Worm (Caenorhabditis elegans) whole organism, young adult: Measurements from ENCODE around the gene K01G5.10.

Source experiments
- C17E4.6 ChIP-seq: fragments of 200-800 bp; sonication (Bioruptor generic); IDR thresholded peaks from 2 replicates; pipeline ENCODE4 v1.3.6; 2022; ENCODE audit warnings: missing genetic modification reagents, missing genetic modification characterization, missing compliant biosample characterization
- F23B12.7 ChIP-seq: sonication (generic microtip); optimal IDR thresholded peaks from 2 replicates; lab custom pipeline; 2017; ENCODE audit warnings: missing genetic modification characterization, mild to moderate bottlenecking, missing compliant biosample characterization, antibody characterized with exemption, moderate library complexity; ENCODE audit not compliant: insufficient read depth
- F39B2.1 ChIP-seq: fragments of 200-800 bp; sonication (Bioruptor generic); IDR thresholded peaks from 2 replicates; pipeline ENCODE4 v1.3.6; 2022; ENCODE audit warnings: missing genetic modification reagents, missing genetic modification characterization, missing compliant biosample characterization
- K11D2.4 ChIP-seq: fragments of 200-800 bp; sonication (Bioruptor generic); IDR thresholded peaks from 2 replicates; pipeline ENCODE4 v1.3.6; 2022; ENCODE audit warnings: missing genetic modification reagents, missing genetic modification characterization, missing compliant biosample characterization
- T07F8.4 ChIP-seq: sonication (generic microtip); optimal IDR thresholded peaks from 2 replicates; lab custom pipeline; 2016; ENCODE audit warnings: mild to moderate bottlenecking, missing genetic modification characterization, moderate library complexity, missing compliant biosample characterization
- Y53F4B.3 ChIP-seq: fragments of 200-800 bp; sonication (Bioruptor generic); IDR thresholded peaks from 2 replicates; pipeline ENCODE4 v1.3.6; 2022; ENCODE audit warnings: missing genetic modification reagents, missing genetic modification characterization, missing compliant biosample characterization
- Y79H2A.3 ChIP-seq: fragments of 200-800 bp; sonication (Bioruptor generic); conservative IDR thresholded peaks from 2 replicates; pipeline ENCODE4 v1.3.6; 2022; ENCODE audit warnings: missing genetic modification reagents, missing genetic modification characterization, missing compliant biosample characterization
- ZK185.1 ChIP-seq: sonication (generic microtip); optimal IDR thresholded peaks from 2 replicates; lab custom pipeline; 2016; ENCODE audit warnings: mild to moderate bottlenecking, missing genetic modification characterization, missing compliant biosample characterization; ENCODE audit not compliant: poor library complexity, severe bottlenecking
- aptf-3 ChIP-seq: fragments of 200-800 bp; sonication (Bioruptor generic); IDR thresholded peaks from 2 replicates; pipeline ENCODE4 v1.3.6; 2022; ENCODE audit warnings: missing genetic modification characterization, missing compliant biosample characterization
- cebp-1 ChIP-seq, 2 experiments: fragments of 200-800 bp in 1 of 2; sonication (Bioruptor generic) in 1 of 2; sonication (generic microtip) in 1 of 2; IDR thresholded peaks in 1 of 2; optimal IDR thresholded peaks in 1 of 2; 2 replicates each; pipeline versions ENCODE4 v1.3.6 to Lab custom; 2017 to 2022; ENCODE audit warnings: missing compliant biosample characterization in 2 of 2, missing genetic modification characterization in 2 of 2, mild to moderate bottlenecking in 1 of 2, missing genetic modification reagents in 1 of 2, moderate library complexity in 1 of 2
- cebp-2 ChIP-seq: fragments of 200-800 bp; sonication (Bioruptor generic); IDR thresholded peaks from 2 replicates; pipeline ENCODE4 v1.3.6; 2022; ENCODE audit warnings: missing genetic modification characterization, missing compliant biosample characterization
- ceh-100 ChIP-seq: fragments of 200-800 bp; sonication (Bioruptor generic); IDR thresholded peaks from 2 replicates; pipeline ENCODE4 v1.3.6; 2022; ENCODE audit warnings: missing genetic modification reagents, missing genetic modification characterization, missing compliant biosample characterization
- ceh-79 ChIP-seq: sonication (generic microtip); optimal IDR thresholded peaks from 2 replicates; lab custom pipeline; 2017; ENCODE audit warnings: mild to moderate bottlenecking, missing genetic modification characterization, missing compliant biosample characterization
- ceh-91 ChIP-seq: fragments of 200-800 bp; sonication (Bioruptor generic); IDR thresholded peaks from 2 replicates; pipeline ENCODE4 v1.3.6; 2022; ENCODE audit warnings: missing genetic modification reagents, missing genetic modification characterization, missing compliant biosample characterization
- dox-1 ChIP-seq: fragments of 200-800 bp; sonication (Bioruptor generic); IDR thresholded peaks from 2 replicates; pipeline ENCODE4 v1.3.6; 2022; ENCODE audit warnings: missing genetic modification reagents, missing genetic modification characterization, missing compliant biosample characterization
- egl-18 ChIP-seq: fragments of 200-800 bp; sonication (Bioruptor generic); IDR thresholded peaks from 2 replicates; pipeline ENCODE4 v1.3.6; 2022; ENCODE audit warnings: missing genetic modification reagents, missing genetic modification characterization, missing compliant biosample characterization
- egl-44 ChIP-seq: fragments of 200-800 bp; sonication (Bioruptor generic); IDR thresholded peaks from 2 replicates; pipeline ENCODE4 v1.3.6; 2022; ENCODE audit warnings: missing genetic modification reagents, missing genetic modification characterization, missing compliant biosample characterization
- egrh-3 ChIP-seq: fragments of 200-800 bp; sonication (Bioruptor generic); IDR thresholded peaks from 2 replicates; pipeline ENCODE4 v1.3.6; 2022; ENCODE audit warnings: missing genetic modification reagents, missing genetic modification characterization, missing compliant biosample characterization
- ekl-4 ChIP-seq: fragments of 200-800 bp; sonication (Bioruptor generic); IDR thresholded peaks from 2 replicates; pipeline ENCODE4 v1.3.6; 2022; ENCODE audit warnings: missing genetic modification reagents, missing genetic modification characterization, missing compliant biosample characterization
- fkh-3 ChIP-seq: sonication (generic microtip); optimal IDR thresholded peaks from 2 replicates; lab custom pipeline; 2016; ENCODE audit warnings: mild to moderate bottlenecking, missing genetic modification characterization, missing compliant biosample characterization
- gei-17 ChIP-seq: fragments of 200-800 bp; sonication (Bioruptor generic); optimal IDR thresholded peaks from 2 replicates; lab custom pipeline; 2018; ENCODE audit warnings: mild to moderate bottlenecking, missing genetic modification characterization, missing compliant biosample characterization
- hsf-1 ChIP-seq: fragments of 200-800 bp; sonication (Bioruptor generic); IDR thresholded peaks from 2 replicates; pipeline ENCODE4 v1.3.6; 2022; ENCODE audit warnings: missing genetic modification reagents, missing genetic modification characterization, missing compliant biosample characterization
- let-526 ChIP-seq: fragments of 200-800 bp; sonication (Bioruptor generic); IDR thresholded peaks from 2 replicates; pipeline ENCODE4 v1.3.6; 2022; ENCODE audit warnings: missing genetic modification reagents, missing genetic modification characterization, missing compliant biosample characterization
- lin-26 ChIP-seq: fragments of 200-800 bp; sonication (Bioruptor generic); IDR thresholded peaks from 2 replicates; pipeline ENCODE4 v1.3.6; 2022; ENCODE audit warnings: missing genetic modification reagents, missing genetic modification characterization, missing compliant biosample characterization
- lir-1 ChIP-seq: fragments of 200-800 bp; sonication (Bioruptor generic); conservative IDR thresholded peaks from 2 replicates; pipeline ENCODE4 v1.3.6; 2022; ENCODE audit warnings: missing genetic modification reagents, missing genetic modification characterization, missing compliant biosample characterization
- lsy-27 ChIP-seq: sonication (generic microtip); optimal IDR thresholded peaks from 2 replicates; lab custom pipeline; 2017; ENCODE audit warnings: missing genetic modification characterization, mild to moderate bottlenecking, missing compliant biosample characterization, antibody characterized with exemption, missing genotype, borderline replicate concordance; ENCODE audit not compliant: insufficient read depth
- madf-3 ChIP-seq: fragments of 200-800 bp; sonication (Bioruptor generic); IDR thresholded peaks from 2 replicates; pipeline ENCODE4 v1.3.6; 2022; ENCODE audit warnings: missing genetic modification reagents, missing genetic modification characterization, missing compliant biosample characterization
- madf-6 ChIP-seq: fragments of 200-800 bp; sonication (Bioruptor generic); IDR thresholded peaks from 2 replicates; pipeline ENCODE4 v1.3.6; 2022; ENCODE audit warnings: missing genetic modification reagents, missing genetic modification characterization, missing compliant biosample characterization
- mcd-1 ChIP-seq: fragments of 200-800 bp; sonication (Bioruptor generic); IDR thresholded peaks from 2 replicates; pipeline ENCODE4 v1.3.6; 2022; ENCODE audit warnings: missing genetic modification reagents, missing genetic modification characterization, missing compliant biosample characterization
- mes-4 ChIP-seq: sonication (generic microtip); optimal IDR thresholded peaks from 2 replicates; lab custom pipeline; 2016; ENCODE audit warnings: missing genotype, missing genetic modification characterization, missing compliant biosample characterization
- nfya-1 ChIP-seq: sonication (generic microtip); optimal IDR thresholded peaks from 2 replicates; lab custom pipeline; 2017; ENCODE audit warnings: antibody characterized with exemption, missing compliant biosample characterization, missing genetic modification characterization, borderline replicate concordance; ENCODE audit not compliant: insufficient read depth
- nfyb-1 ChIP-seq: fragments of 200-800 bp; sonication (Bioruptor generic); IDR thresholded peaks from 2 replicates; pipeline ENCODE4 v1.3.6; 2022; ENCODE audit warnings: missing genetic modification reagents, missing genetic modification characterization, missing compliant biosample characterization
- nhr-120 ChIP-seq: fragments of 200-800 bp; sonication (Bioruptor generic); IDR thresholded peaks from 2 replicates; pipeline ENCODE4 v1.3.6; 2022; ENCODE audit warnings: missing genetic modification characterization, missing compliant biosample characterization
- nhr-179 ChIP-seq: sonication (generic microtip); optimal IDR thresholded peaks from 2 replicates; lab custom pipeline; 2016; ENCODE audit warnings: mild to moderate bottlenecking, missing genetic modification characterization, missing compliant biosample characterization
- nhr-27 ChIP-seq: fragments of 200-800 bp; sonication (Bioruptor generic); optimal IDR thresholded peaks from 2 replicates; lab custom pipeline; 2018; ENCODE audit warnings: mild to moderate bottlenecking, missing genetic modification characterization, moderate library complexity, missing compliant biosample characterization
- nhr-90 ChIP-seq: sonication (generic microtip); optimal IDR thresholded peaks from 2 replicates; lab custom pipeline; 2016; ENCODE audit warnings: missing genotype, mild to moderate bottlenecking, missing genetic modification characterization, missing compliant biosample characterization
- rcor-1 ChIP-seq: fragments of 200-800 bp; sonication (Bioruptor generic); IDR thresholded peaks from 2 replicates; pipeline ENCODE4 v1.3.6; 2022; ENCODE audit warnings: missing genetic modification reagents, missing genetic modification characterization, missing compliant biosample characterization
- repo-1 ChIP-seq: sonication (generic microtip); optimal IDR thresholded peaks from 2 replicates; lab custom pipeline; 2017; ENCODE audit warnings: mild to moderate bottlenecking, missing genetic modification characterization, missing compliant biosample characterization
- sea-2 ChIP-seq: fragments of 200-800 bp; sonication (Bioruptor generic); IDR thresholded peaks from 2 replicates; pipeline ENCODE4 v1.3.6; 2022; ENCODE audit warnings: missing genetic modification characterization, missing compliant biosample characterization
- snpc-1.1 ChIP-seq: sonication (generic microtip); optimal IDR thresholded peaks from 2 replicates; lab custom pipeline; 2017; ENCODE audit warnings: missing genetic modification characterization, mild to moderate bottlenecking, missing compliant biosample characterization, antibody characterized with exemption, moderate library complexity, missing genotype, missing genetic modification reagents; ENCODE audit not compliant: insufficient read depth
- sptf-2 ChIP-seq: fragments of 200-800 bp; sonication (Bioruptor generic); optimal IDR thresholded peaks from 2 replicates; lab custom pipeline; 2018; ENCODE audit warnings: mild to moderate bottlenecking, missing genetic modification characterization, missing compliant biosample characterization
- unc-130 ChIP-seq: sonication (generic microtip); optimal IDR thresholded peaks from 2 replicates; lab custom pipeline; 2016; ENCODE audit warnings: missing genetic modification reagents, missing genetic modification characterization, missing compliant biosample characterization
- xnd-1 ChIP-seq: sonication (generic microtip); optimal IDR thresholded peaks from 2 replicates; lab custom pipeline; 2016; ENCODE audit warnings: missing genotype, missing genetic modification reagents, missing genetic modification characterization, missing compliant biosample characterization
- zim-3 ChIP-seq: sonication (generic microtip); optimal IDR thresholded peaks from 2 replicates; lab custom pipeline; 2017; ENCODE audit warnings: mild to moderate bottlenecking, missing genetic modification characterization, moderate library complexity, missing compliant biosample characterization
- ztf-25 ChIP-seq: fragments of 200-800 bp; sonication (Bioruptor generic); IDR thresholded peaks from 2 replicates; pipeline ENCODE4 v1.3.6; 2022; ENCODE audit warnings: missing genetic modification reagents, missing genetic modification characterization, missing compliant biosample characterization
- ztf-26 ChIP-seq: sonication (generic microtip); optimal IDR thresholded peaks from 2 replicates; lab custom pipeline; 2017; ENCODE audit warnings: missing genetic modification characterization, missing compliant biosample characterization

The K01G5.10 gene

DNA sequence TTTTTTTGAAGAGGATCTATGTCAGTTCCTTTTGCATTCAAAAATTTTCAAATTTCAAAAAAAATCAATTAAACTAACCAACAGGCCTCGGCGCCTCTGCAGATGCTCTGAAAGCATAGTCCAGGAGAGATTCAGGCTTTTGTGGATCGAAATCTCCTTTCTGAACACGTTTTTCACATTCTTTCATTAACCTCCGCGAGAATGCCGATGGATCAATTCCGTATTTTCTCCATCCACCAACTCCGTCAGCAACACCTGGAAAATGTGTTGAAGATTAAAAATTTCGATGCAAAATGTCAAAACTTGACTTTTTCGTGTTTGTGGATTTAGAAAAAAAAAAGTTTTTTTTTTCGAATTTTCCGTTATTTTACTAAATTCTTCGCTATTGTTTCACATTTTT, 43.8 kb downstream of the K01G5.10 start:
- no peak for TF ChIP-seq Y53F4B.3 (GFP tag; lab: Robert Waterston, UW)
- 0 out of 2 replicates have a peak, but pooled peaks have one; percentile 51 for TF ChIP-seq ekl-4 (GFP tag; lab: Robert Waterston, UW)
- TF ChIP-seq sptf-2 (GFP tag; lab: Kevin White, UChicago): no peak
- TF ChIP-seq nhr-179 (tag; lab: Kevin White, UChicago): no peak
- no peak for TF ChIP-seq cebp-1 (GFP tag; IDR thresholded peaks at IDR 0.05; lab: Robert Waterston, UW)
- peak; percentile 23 for TF ChIP-seq cebp-1 (tag; optimal IDR thresholded peaks at IDR 0.05; lab: Kevin White, UChicago)
- 0 out of 2 replicates have a peak, but pooled peaks have one; percentile 28 for TF ChIP-seq madf-6 (GFP tag; lab: Robert Waterston, UW)
- peak; percentile 6 for TF ChIP-seq repo-1 (tag; lab: Kevin White, UChicago)
- no peak for TF ChIP-seq egl-44
- TF ChIP-seq nhr-27 (tag; lab: Kevin White, UChicago): no peak
- 0 out of 2 replicates have a peak, but pooled peaks have one; percentile 15 for TF ChIP-seq let-526
- TF ChIP-seq nfyb-1 (GFP tag; lab: Robert Waterston, UW): 0 out of 2 replicates have a peak, but pooled peaks have one; percentile 21
- peak; percentile 12 for TF ChIP-seq zim-3 (tag; lab: Kevin White, UChicago)
- 0 out of 2 replicates have a peak, but pooled peaks have one; percentile 31 for TF ChIP-seq madf-3 (GFP tag; lab: Robert Waterston, UW)
- TF ChIP-seq sea-2 (GFP tag; lab: Robert Waterston, UW): 0 out of 2 replicates have a peak, but pooled peaks have one; percentile 36
- no peak for TF ChIP-seq mes-4
- no peak for TF ChIP-seq ztf-25 (GFP tag; lab: Robert Waterston, UW)
- TF ChIP-seq K11D2.4 (GFP tag; lab: Robert Waterston, UW): 0 out of 2 replicates have a peak, but pooled peaks have one; percentile 24
- TF ChIP-seq F23B12.7: no peak
- TF ChIP-seq aptf-3 (GFP tag; lab: Robert Waterston, UW): no peak

DNA sequence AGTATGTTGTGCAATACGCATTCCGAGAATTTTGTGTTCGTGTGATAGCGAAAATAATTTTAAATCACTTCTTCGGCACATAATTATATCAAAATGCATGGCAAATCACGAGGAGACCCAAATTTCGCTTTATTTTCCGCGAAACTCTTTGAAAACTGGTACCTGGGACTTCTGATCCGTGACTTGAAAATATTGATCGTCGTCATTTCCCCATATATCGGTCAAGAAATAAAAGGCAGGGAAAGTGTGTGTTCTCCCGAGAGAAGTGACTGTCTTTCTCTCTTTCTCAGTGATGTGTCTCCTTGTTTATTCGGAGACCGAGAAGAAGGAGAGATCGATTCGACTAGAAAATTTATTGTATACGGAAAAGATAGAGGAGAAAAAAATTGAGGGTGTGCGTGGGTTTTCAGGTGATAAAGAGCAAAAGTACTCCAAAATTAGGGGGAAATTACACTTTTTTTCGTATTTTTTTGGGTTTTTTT, 47.1 kb downstream of the K01G5.10 start, which contains the start of gene W09D10.5:
Gene W09D10.5 (minus strand): TSS at position 345 of the 482 bp plus-strand sequence.
- TF ChIP-seq egl-44: no peak
- TF ChIP-seq mes-4: no peak
- no peak for TF ChIP-seq rcor-1
- TF ChIP-seq Y79H2A.3: no peak
- no peak for TF ChIP-seq egrh-3
- 0 out of 2 replicates have a peak, but pooled peaks have one; percentile 12 for TF ChIP-seq C17E4.6 (GFP tag; lab: Robert Waterston, UW)
- peak; percentile 37 for TF ChIP-seq ceh-79
- no peak for TF ChIP-seq lir-1 (GFP tag; lab: Robert Waterston, UW)
- peak; percentile 20; the same call in 1 of the 2 replicates for TF ChIP-seq ceh-100
- 0 out of 2 replicates have a peak, but pooled peaks have one; percentile 8 for TF ChIP-seq nhr-120 (GFP tag; lab: Robert Waterston, UW)
- no peak for TF ChIP-seq cebp-2
- TF ChIP-seq mcd-1 (GFP tag; lab: Robert Waterston, UW): no peak; the same call in 1 of the 2 replicates
- no peak for TF ChIP-seq egl-18 (GFP tag; lab: Robert Waterston, UW)
- peak; percentile 27 for TF ChIP-seq ZK185.1
- no peak for TF ChIP-seq madf-3 (GFP tag; lab: Robert Waterston, UW)
- no peak for TF ChIP-seq lin-26 (GFP tag; lab: Robert Waterston, UW)
- no peak for TF ChIP-seq lsy-27
- TF ChIP-seq fkh-3 (tag; lab: Kevin White, UChicago): no peak
- TF ChIP-seq xnd-1: no peak
- TF ChIP-seq ztf-26 (tag; lab: Kevin White, UChicago): no peak
- TF ChIP-seq nfya-1 (tag; lab: Kevin White, UChicago): no peak
- TF ChIP-seq T07F8.4 (tag; lab: Kevin White, UChicago): no peak
- peak; percentile 56; the same call in 1 of the 2 replicates for TF ChIP-seq hsf-1
- TF ChIP-seq nhr-90 (tag; lab: Kevin White, UChicago): peak; percentile 45
- TF ChIP-seq unc-130: no peak
- no peak for TF ChIP-seq snpc-1.1 (tag; lab: Kevin White, UChicago)
- peak; percentile 62; the same call in 1 of the 2 replicates for TF ChIP-seq dox-1 (GFP tag; lab: Robert Waterston, UW)
- no peak for TF ChIP-seq ceh-91 (GFP tag; lab: Robert Waterston, UW)
- no peak for TF ChIP-seq F39B2.1 (GFP tag; lab: Robert Waterston, UW)
- TF ChIP-seq gei-17 (GFP tag; lab: Kevin White, UChicago): peak; percentile 15
